Worm (Caenorhabditis elegans) whole organism, mixed stage, embryonic: Measurements from ENCODE around the gene F58H1.7.

Experiments
- M03D4.4 ChIP-seq: sonication (generic microtip); optimal IDR thresholded peaks from 2 replicates; lab custom pipeline; 2017; ENCODE audit warnings: mild to moderate bottlenecking, missing genetic modification characterization, missing compliant biosample characterization
- drap-1 ChIP-seq: fragments of 200-800 bp; sonication (Bioruptor generic); optimal IDR thresholded peaks from 3 replicates; lab custom pipeline; 2018; ENCODE audit warnings: mild to moderate bottlenecking, missing genetic modification characterization, missing compliant biosample characterization
- nhr-12 ChIP-seq: fragments of 150-350 bp; optimal IDR thresholded peaks from 2 replicates; lab custom pipeline; 2014; ENCODE audit warnings: missing biosample characterization, missing genetic modification characterization
- nhr-237 ChIP-seq: fragments of 150-350 bp; optimal IDR thresholded peaks from 2 replicates; lab custom pipeline; 2014; ENCODE audit warnings: missing biosample characterization, missing genetic modification characterization
- nhr-28 ChIP-seq: fragments of 150-350 bp; optimal IDR thresholded peaks from 2 replicates; lab custom pipeline; 2014; ENCODE audit warnings: missing biosample characterization, missing genetic modification characterization
- nhr-76 ChIP-seq: sonication (generic microtip); optimal IDR thresholded peaks from 2 replicates; lab custom pipeline; 2017; ENCODE audit warnings: missing biosample characterization, missing genetic modification characterization
- ztf-11 ChIP-seq: fragments of 150-350 bp; optimal IDR thresholded peaks from 2 replicates; lab custom pipeline; 2014; ENCODE audit warnings: missing biosample characterization, missing genetic modification characterization

ce11 chrV:11942325-11942724 lies 22.3 kb downstream of the F58H1.7 start, which contains the start of gene F58H1.6:
- TF ChIP-seq nhr-28 (no peak), ztf-11 (tag; lab: Kevin White, UChicago) (no peak), drap-1 (GFP tag; lab: Kevin White, UChicago) (no peak), nhr-76 (tag; lab: Kevin White, UChicago) (no peak), M03D4.4 (tag; lab: Kevin White, UChicago) (no peak), nhr-237 (tag; lab: Kevin White, UChicago) (no peak), nhr-12 (no peak)
